Worm (Caenorhabditis elegans) whole organism, mixed stage, embryonic: ENCODE measurements around the gene snr-6.

Experiments
- cnd-1 ChIP-seq: fragments of 200-800 bp; sonication (Bioruptor generic); optimal IDR thresholded peaks from 2 replicates; lab custom pipeline; 2018; ENCODE audit warnings: mild to moderate bottlenecking, missing genetic modification characterization, missing compliant biosample characterization
- elt-1 ChIP-seq: sonication (generic microtip); optimal IDR thresholded peaks from 2 replicates; lab custom pipeline; 2017; ENCODE audit warnings: missing genetic modification characterization, mild to moderate bottlenecking, missing compliant biosample characterization, antibody characterized with exemption, moderate library complexity, borderline replicate concordance; ENCODE audit not compliant: insufficient read depth
- elt-3 ChIP-seq: fragments of 150-350 bp; optimal IDR thresholded peaks from 2 replicates; lab custom pipeline; 2014; ENCODE audit warnings: missing biosample characterization, missing genetic modification characterization
- lin-13 ChIP-seq: fragments of 150-350 bp; optimal IDR thresholded peaks from 2 replicates; lab custom pipeline; 2014; ENCODE audit warnings: missing biosample characterization, missing genetic modification characterization
- mab-5 ChIP-seq: fragments of 150-350 bp; optimal IDR thresholded peaks from 2 replicates; lab custom pipeline; 2014; ENCODE audit warnings: missing biosample characterization, missing genetic modification characterization
- nhr-237 ChIP-seq: fragments of 150-350 bp; optimal IDR thresholded peaks from 2 replicates; lab custom pipeline; 2014; ENCODE audit warnings: missing biosample characterization, missing genetic modification characterization
- nhr-76 ChIP-seq: sonication (generic microtip); optimal IDR thresholded peaks from 2 replicates; lab custom pipeline; 2017; ENCODE audit warnings: missing biosample characterization, missing genetic modification characterization
- pha-4 ChIP-seq: fragments of 150-350 bp; optimal IDR thresholded peaks from 2 replicates; lab custom pipeline; 2018; ENCODE audit warnings: missing biosample characterization, missing genetic modification reagents, missing genetic modification characterization
- snpc-4 ChIP-seq: fragments of 150-350 bp; optimal IDR thresholded peaks from 2 replicates; lab custom pipeline; 2014; ENCODE audit warnings: missing biosample characterization, missing genetic modification characterization
- unc-62 ChIP-seq: fragments of 150-350 bp; optimal IDR thresholded peaks from 2 replicates; lab custom pipeline; 2014; ENCODE audit warnings: missing biosample characterization, missing genetic modification reagents, missing genetic modification characterization
- ztf-11 ChIP-seq: fragments of 150-350 bp; optimal IDR thresholded peaks from 2 replicates; lab custom pipeline; 2014; ENCODE audit warnings: missing biosample characterization, missing genetic modification characterization

DNA sequence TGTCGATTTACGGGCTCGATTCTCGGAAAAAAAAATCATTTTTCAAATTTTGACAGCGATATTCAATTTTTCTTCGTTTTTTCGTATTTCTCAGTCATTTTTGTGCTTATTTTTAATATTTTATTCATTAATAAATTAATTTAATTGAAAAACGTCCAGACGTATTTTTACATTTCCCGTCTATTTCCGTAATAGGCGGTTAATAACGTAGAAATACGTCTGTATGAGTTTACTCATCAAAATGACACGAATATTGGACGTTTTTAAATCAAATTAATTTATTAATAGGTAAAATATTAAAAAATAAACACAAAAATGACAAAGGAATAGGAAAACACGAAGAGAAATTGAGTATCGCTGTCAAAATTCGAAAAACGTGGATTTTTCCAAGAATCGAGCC lies 4.8 kb downstream of the snr-6 start:
- TF ChIP-seq elt-1 (tag; lab: Kevin White, UChicago), result no peak
- TF ChIP-seq unc-62 (GFP tag; lab: Kevin White, UChicago), result no peak
- TF ChIP-seq nhr-76, result no peak
- no peak for TF ChIP-seq elt-3 (tag; lab: Kevin White, UChicago)
- TF ChIP-seq lin-13 (tag; lab: Kevin White, UChicago), result no peak
- TF ChIP-seq pha-4, result no peak
- no peak for TF ChIP-seq mab-5 (tag; lab: Kevin White, UChicago)
- TF ChIP-seq ztf-11, result no peak
- TF ChIP-seq nhr-237 (tag; lab: Kevin White, UChicago), result no peak
- no peak for TF ChIP-seq cnd-1 (tag; lab: Kevin White, UChicago)
- no peak for TF ChIP-seq snpc-4 (tag; lab: Kevin White, UChicago)
